Worm (Caenorhabditis elegans): ENCODE measurements around the gene lov-1.

ce11 chrII:10147502-10147901 is 25.9 kb upstream of the lov-1 start:
- TF ChIP-seq klf-2 (GFP tag; conservative IDR thresholded peaks at IDR 0.05) (no peak), flt-1 (GFP tag; IDR thresholded peaks at IDR 0.05) (no peak), tab-1 (GFP tag; IDR thresholded peaks at IDR 0.05) (no peak), ztf-23 (GFP tag; IDR thresholded peaks at IDR 0.05) (no peak), cog-1 (tag; optimal IDR thresholded peaks at IDR 0.05) (no peak), med-1 (GFP tag; optimal IDR thresholded peaks at IDR 0.05; ENCODE audit: insufficient read depth) (no peak), ztf-29 (GFP tag; IDR thresholded peaks at IDR 0.05) (no peak), T22C8.4 (GFP tag; IDR thresholded peaks at IDR 0.05) (no peak)

All from whole organism, midembryonic.